Worm (Caenorhabditis elegans): ENCODE measurements around the gene cyn-12.

cyn-12 gene

ce11 chrIV:7103211-7103679, 29.8 kb downstream of the cyn-12 start, which contains the start of the genes rde-8 and ZC477.3:
rde-8 (minus strand) TSS chrIV:7103261.
ZC477.3 (plus strand) TSS chrIV:7103492.
- TF ChIP-seq elt-3 (tag; optimal IDR thresholded peaks at IDR 0.05) (no peak), nhr-11 (tag; optimal IDR thresholded peaks at IDR 0.05) (no peak), elt-1 (tag; optimal IDR thresholded peaks at IDR 0.05) (no peak), lsy-2 (tag; optimal IDR thresholded peaks at IDR 0.05) (peak; percentile 67 to 89), egl-27 (tag; optimal IDR thresholded peaks at IDR 0.05) (peak; percentile 45), ceh-82 (tag; optimal IDR thresholded peaks at IDR 0.05) (no peak), mbf-1 (tag; optimal IDR thresholded peaks at IDR 0.05) (no peak), unc-39 (tag; optimal IDR thresholded peaks at IDR 0.05) (no peak), sma-9 (GFP tag; optimal IDR thresholded peaks at IDR 0.05) (peak; percentile 80), sma-9 (tag; optimal IDR thresholded peaks at IDR 0.05) (no peak), nhr-77 (tag; optimal IDR thresholded peaks at IDR 0.05) (no peak), C34F6.9 (tag; optimal IDR thresholded peaks at IDR 0.05) (peak; percentile 85), alr-1 (tag; optimal IDR thresholded peaks at IDR 0.05) (no peak), dmd-4 (tag; optimal IDR thresholded peaks at IDR 0.05) (no peak), blmp-1 (tag; optimal IDR thresholded peaks at IDR 0.05; ENCODE audit: insufficient read depth) (no peak), nhr-129 (tag; optimal IDR thresholded peaks at IDR 0.05) (peak; percentile 57), sma-3 (GFP tag; optimal IDR thresholded peaks at IDR 0.05) (peak; percentile 36), ama-1 (optimal IDR thresholded peaks at IDR 0.05) (peak; percentile 22), sem-4 (tag; optimal IDR thresholded peaks at IDR 0.05) (peak; percentile 14), F13H6.1 (tag; optimal IDR thresholded peaks at IDR 0.05) (peak; percentile 66), nhr-21 (tag; optimal IDR thresholded peaks at IDR 0.05) (peak; percentile 54), lin-11 (tag; optimal IDR thresholded peaks at IDR 0.05) (peak; percentile 32), nhr-6 (tag; optimal IDR thresholded peaks at IDR 0.05) (no peak), nhr-237 (tag; optimal IDR thresholded peaks at IDR 0.05) (no peak), crh-2 (tag; optimal IDR thresholded peaks at IDR 0.05) (peak; percentile 80), unc-55 (GFP tag; optimal IDR thresholded peaks at IDR 0.05) (no peak), nhr-10 (tag; optimal IDR thresholded peaks at IDR 0.05) (peak; percentile 47), gmeb-1 (tag; optimal IDR thresholded peaks at IDR 0.05) (peak; percentile 83), ztf-4 (tag; optimal IDR thresholded peaks at IDR 0.05) (no peak), zag-1 (tag; optimal IDR thresholded peaks at IDR 0.05) (no peak), mab-5 (tag; optimal IDR thresholded peaks at IDR 0.05) (peak; percentile 41), R02D3.7 (tag; optimal IDR thresholded peaks at IDR 0.05) (peak; percentile 23), nhr-12 (tag; optimal IDR thresholded peaks at IDR 0.05) (no peak), skn-1 (tag; optimal IDR thresholded peaks at IDR 0.05) (no peak), mdl-1 (tag; optimal IDR thresholded peaks at IDR 0.05) (no peak), nhr-25 (tag; optimal IDR thresholded peaks at IDR 0.05) (peak; percentile 70), snpc-4 (tag; optimal IDR thresholded peaks at IDR 0.05) (no peak), ztf-1 (GFP tag; conservative IDR thresholded peaks at IDR 0.05) (no peak), peb-1 (tag; optimal IDR thresholded peaks at IDR 0.05) (no peak), Y55F3AM.14 (GFP tag; optimal IDR thresholded peaks at IDR 0.05) (no peak), aly-2 (tag; optimal IDR thresholded peaks at IDR 0.05) (no peak), unc-62 (GFP tag; optimal IDR thresholded peaks at IDR 0.05) (no peak), nhr-23 (tag; optimal IDR thresholded peaks at IDR 0.05) (no peak), ztf-11 (tag; optimal IDR thresholded peaks at IDR 0.05) (no peak), fos-1 (tag; optimal IDR thresholded peaks at IDR 0.05) (peak; percentile 47), ZK546.5 (tag; optimal IDR thresholded peaks at IDR 0.05) (peak; percentile 15), lin-39 (tag; optimal IDR thresholded peaks at IDR 0.05) (no peak), ceh-16 (tag; optimal IDR thresholded peaks at IDR 0.05) (no peak), lin-13 (GFP tag; optimal IDR thresholded peaks at IDR 0.05) (peak; percentile 50)

Data from whole organism, L2 larva.